Worm (Caenorhabditis elegans) whole organism, midembryonic: ENCODE data around the gene C02B10.3.

ENCODE experiments used
- T22C8.4 ChIP-seq: fragments of 200-800 bp; sonication (Bioruptor generic); IDR thresholded peaks from 2 replicates; pipeline ENCODE4 v1.3.6; 2022; ENCODE audit warnings: missing genetic modification characterization, missing compliant biosample characterization
- cog-1 ChIP-seq: sonication (generic microtip); optimal IDR thresholded peaks from 2 replicates; lab custom pipeline; 2016; ENCODE audit warnings: missing genetic modification characterization, missing compliant biosample characterization
- flt-1 ChIP-seq: fragments of 200-800 bp; sonication (Bioruptor generic); IDR thresholded peaks from 2 replicates; pipeline ENCODE4 v1.3.6; 2022; ENCODE audit warnings: missing genetic modification characterization, missing compliant biosample characterization
- klf-2 ChIP-seq: fragments of 200-800 bp; sonication (Bioruptor generic); conservative IDR thresholded peaks from 2 replicates; pipeline ENCODE4 v1.3.6; 2022; ENCODE audit warnings: missing genetic modification reagents, missing genetic modification characterization, missing compliant biosample characterization
- med-1 ChIP-seq: sonication (generic microtip); optimal IDR thresholded peaks from 2 replicates; lab custom pipeline; 2017; ENCODE audit warnings: missing genetic modification characterization, mild to moderate bottlenecking, missing compliant biosample characterization, antibody characterized with exemption, missing genetic modification reagents; ENCODE audit not compliant: insufficient read depth
- ref-1 ChIP-seq: fragments of 200-800 bp; sonication (Bioruptor generic); conservative IDR thresholded peaks from 2 replicates; pipeline ENCODE4 v1.3.6; 2022; ENCODE audit warnings: missing genetic modification reagents, missing genetic modification characterization, missing compliant biosample characterization
- tab-1 ChIP-seq: fragments of 200-800 bp; sonication (Bioruptor generic); IDR thresholded peaks from 2 replicates; pipeline ENCODE4 v1.3.6; 2022; ENCODE audit warnings: missing genetic modification characterization, missing compliant biosample characterization
- ztf-23 ChIP-seq: fragments of 200-800 bp; sonication (Bioruptor generic); IDR thresholded peaks from 2 replicates; pipeline ENCODE4 v1.3.6; 2022; ENCODE audit warnings: missing genetic modification reagents, missing genetic modification characterization, missing compliant biosample characterization
- ztf-29 ChIP-seq: fragments of 200-800 bp; sonication (Bioruptor generic); IDR thresholded peaks from 2 replicates; pipeline ENCODE4 v1.3.6; 2022; ENCODE audit warnings: missing genetic modification reagents, missing genetic modification characterization, missing compliant biosample characterization

The C02B10.3 gene

DNA sequence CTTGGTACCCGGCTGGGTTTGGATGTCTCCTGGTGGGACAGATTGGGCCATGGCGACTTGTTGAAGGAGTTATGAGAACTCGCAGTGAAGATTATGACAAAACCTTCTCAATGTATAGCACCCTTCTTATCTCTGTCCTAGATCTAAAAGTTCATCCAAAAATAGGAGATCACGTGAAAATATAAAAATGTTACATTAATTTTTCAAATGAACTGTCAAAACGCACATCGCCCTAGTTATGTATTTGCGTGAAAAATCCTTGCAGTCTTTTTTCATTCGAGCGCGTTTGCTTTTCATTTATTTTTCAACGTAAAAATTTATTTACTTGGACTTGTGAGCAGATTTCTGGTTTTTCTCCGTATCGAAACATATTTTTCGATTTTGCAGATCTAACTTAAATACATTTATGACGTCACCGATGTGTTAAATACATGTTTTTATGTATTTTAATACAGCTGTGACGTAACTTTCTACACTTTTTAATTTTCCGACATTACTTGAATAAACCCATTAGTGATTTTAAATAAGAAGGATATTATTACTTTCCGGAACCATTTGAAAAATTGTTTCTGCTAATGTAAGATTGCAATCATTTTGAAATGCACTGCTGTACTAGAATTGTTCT is 47.0 kb downstream of the C02B10.3 start, which contains the start of gene msp-55:
Gene msp-55, minus strand, starts transcription at position 51 of the 625 bp plus-strand sequence.
- TF ChIP-seq med-1 (GFP tag; lab: Kevin White, UChicago) (no peak), T22C8.4 (GFP tag; lab: Robert Waterston, UW) (no peak), flt-1 (no peak), cog-1 (tag; lab: Kevin White, UChicago) (no peak), tab-1 (GFP tag; lab: Robert Waterston, UW) (no peak), klf-2 (no peak), ref-1 (no peak), ztf-29 (GFP tag; lab: Robert Waterston, UW) (no peak), ztf-23 (GFP tag; lab: Robert Waterston, UW) (no peak)

- TF ChIP-seq tab-1 (GFP tag; lab: Robert Waterston, UW) (no peak), med-1 (GFP tag; lab: Kevin White, UChicago) (no peak), flt-1 (no peak), ztf-29 (GFP tag; lab: Robert Waterston, UW) (no peak), T22C8.4 (GFP tag; lab: Robert Waterston, UW) (no peak), klf-2 (no peak), ref-1 (no peak), cog-1 (tag; lab: Kevin White, UChicago) (no peak), ztf-23 (GFP tag; lab: Robert Waterston, UW) (no peak)
Observed at ce11 chrIV:5054297-5054696, 48.8 kb downstream of the C02B10.3 start.

ce11 chrIV:5045389-5045788 is 57.7 kb downstream of the C02B10.3 start, which contains the start of gene hot-9:
Gene hot-9, minus strand, starts transcription at chrIV:5045489.
- TF ChIP-seq tab-1 (GFP tag; lab: Robert Waterston, UW), result no peak
- TF ChIP-seq flt-1, result no peak
- TF ChIP-seq klf-2, result no peak
- no peak for TF ChIP-seq med-1 (GFP tag; lab: Kevin White, UChicago)
- no peak for TF ChIP-seq ztf-23 (GFP tag; lab: Robert Waterston, UW)
- no peak for TF ChIP-seq ztf-29 (GFP tag; lab: Robert Waterston, UW)
- no peak for TF ChIP-seq T22C8.4 (GFP tag; lab: Robert Waterston, UW)
- no peak for TF ChIP-seq ref-1
- TF ChIP-seq cog-1 (tag; lab: Kevin White, UChicago), result no peak
